Worm (Caenorhabditis elegans): ENCODE measurements around the gene cgt-3.

cgt-3 gene

ce11 chrII:5902139-5902538 is 9.0 kb upstream of the cgt-3 start:
- TF ChIP-seq ztf-23 (GFP tag; IDR thresholded peaks at IDR 0.05), result no peak
- TF ChIP-seq T22C8.4 (GFP tag; IDR thresholded peaks at IDR 0.05), result no peak
- no peak for TF ChIP-seq ref-1 (GFP tag; conservative IDR thresholded peaks at IDR 0.05)
- no peak for TF ChIP-seq klf-2 (GFP tag; conservative IDR thresholded peaks at IDR 0.05)
- no peak for TF ChIP-seq ztf-29 (GFP tag; IDR thresholded peaks at IDR 0.05)
- TF ChIP-seq med-1 (GFP tag; optimal IDR thresholded peaks at IDR 0.05; ENCODE audit: insufficient read depth), result no peak
- TF ChIP-seq tab-1 (GFP tag; IDR thresholded peaks at IDR 0.05), result no peak
- TF ChIP-seq cog-1 (tag; optimal IDR thresholded peaks at IDR 0.05), result no peak
- no peak for TF ChIP-seq flt-1 (GFP tag; IDR thresholded peaks at IDR 0.05)

ce11 chrII:5904252-5904651 is 6.9 kb upstream of the cgt-3 start, which contains the start of gene tsp-18:
TSS of gene tsp-18 (plus strand) at chrII:5904552.
- no peak for TF ChIP-seq cog-1 (tag; optimal IDR thresholded peaks at IDR 0.05)
- no peak for TF ChIP-seq ztf-23 (GFP tag; IDR thresholded peaks at IDR 0.05)
- no peak for TF ChIP-seq flt-1 (GFP tag; IDR thresholded peaks at IDR 0.05)
- TF ChIP-seq med-1 (GFP tag; optimal IDR thresholded peaks at IDR 0.05; ENCODE audit: insufficient read depth), result no peak
- TF ChIP-seq ztf-29 (GFP tag; IDR thresholded peaks at IDR 0.05), result no peak
- TF ChIP-seq tab-1 (GFP tag; IDR thresholded peaks at IDR 0.05), result no peak
- TF ChIP-seq ref-1 (GFP tag; conservative IDR thresholded peaks at IDR 0.05), result no peak
- TF ChIP-seq klf-2 (GFP tag; conservative IDR thresholded peaks at IDR 0.05), result no peak
- no peak for TF ChIP-seq T22C8.4 (GFP tag; IDR thresholded peaks at IDR 0.05)

DNA sequence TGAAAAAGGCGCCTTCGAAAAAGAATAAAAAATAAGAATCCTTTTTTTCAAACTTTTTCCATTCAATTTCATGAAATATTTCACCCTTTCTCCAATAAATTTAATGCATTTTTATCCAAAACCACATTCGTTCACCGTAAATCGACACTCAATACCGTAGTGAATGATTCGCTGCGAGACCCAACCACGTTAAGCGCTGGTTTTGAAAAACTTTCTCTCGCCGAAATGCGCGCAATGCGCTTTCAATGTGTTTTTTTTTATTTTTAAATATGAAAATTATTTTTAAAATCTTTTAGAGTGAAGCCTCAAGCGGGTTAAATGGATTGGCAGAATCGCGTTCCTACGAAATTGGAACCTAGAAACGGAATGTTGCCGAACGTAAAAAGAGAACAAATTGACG is 4.8 kb upstream of the cgt-3 start, which contains the start of gene F59G1.8:
F59G1.8 (plus strand) TSS at position 293 of the 400 bp plus-strand sequence.
- TF ChIP-seq tab-1 (GFP tag; IDR thresholded peaks at IDR 0.05), result no peak
- TF ChIP-seq med-1 (GFP tag; optimal IDR thresholded peaks at IDR 0.05; ENCODE audit: insufficient read depth), result no peak
- no peak for TF ChIP-seq cog-1 (tag; optimal IDR thresholded peaks at IDR 0.05)
- no peak for TF ChIP-seq ref-1 (GFP tag; conservative IDR thresholded peaks at IDR 0.05)
- TF ChIP-seq klf-2 (GFP tag; conservative IDR thresholded peaks at IDR 0.05), result no peak
- no peak for TF ChIP-seq flt-1 (GFP tag; IDR thresholded peaks at IDR 0.05)
- no peak for TF ChIP-seq ztf-29 (GFP tag; IDR thresholded peaks at IDR 0.05)
- TF ChIP-seq T22C8.4 (GFP tag; IDR thresholded peaks at IDR 0.05), result no peak
- no peak for TF ChIP-seq ztf-23 (GFP tag; IDR thresholded peaks at IDR 0.05)

DNA sequence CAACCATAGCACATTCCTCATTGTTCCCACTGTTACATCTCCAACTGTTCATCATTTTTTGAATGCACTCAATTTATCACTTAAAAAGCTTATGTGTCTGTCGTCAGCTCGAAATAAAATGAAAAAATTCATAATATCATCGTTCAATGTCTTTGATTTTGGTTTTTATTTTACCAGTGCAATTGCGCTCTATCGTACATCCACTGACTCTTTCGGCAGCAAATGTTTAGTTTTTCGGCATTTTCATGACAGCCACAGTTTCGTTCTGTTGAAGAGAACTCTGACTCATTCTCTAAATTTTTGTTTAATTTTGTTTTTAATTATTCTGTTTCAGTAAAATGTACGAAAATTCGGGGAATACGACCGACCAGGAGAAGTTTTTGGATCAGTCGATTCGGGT is 3.6 kb upstream of the cgt-3 start, which contains the start of gene vps-35:
vps-35 (plus strand) TSS at position 335 of the 400 bp plus-strand sequence.
- TF ChIP-seq klf-2 (GFP tag; conservative IDR thresholded peaks at IDR 0.05) (no peak; the same call in 1 of the 2 replicates), tab-1 (GFP tag; IDR thresholded peaks at IDR 0.05) (no peak), T22C8.4 (GFP tag; IDR thresholded peaks at IDR 0.05) (no peak), flt-1 (GFP tag; IDR thresholded peaks at IDR 0.05) (no peak), med-1 (GFP tag; optimal IDR thresholded peaks at IDR 0.05; ENCODE audit: insufficient read depth) (no peak), cog-1 (tag; optimal IDR thresholded peaks at IDR 0.05) (no peak), ref-1 (GFP tag; conservative IDR thresholded peaks at IDR 0.05) (no peak), ztf-29 (GFP tag; IDR thresholded peaks at IDR 0.05) (no peak), ztf-23 (GFP tag; IDR thresholded peaks at IDR 0.05) (no peak)

DNA sequence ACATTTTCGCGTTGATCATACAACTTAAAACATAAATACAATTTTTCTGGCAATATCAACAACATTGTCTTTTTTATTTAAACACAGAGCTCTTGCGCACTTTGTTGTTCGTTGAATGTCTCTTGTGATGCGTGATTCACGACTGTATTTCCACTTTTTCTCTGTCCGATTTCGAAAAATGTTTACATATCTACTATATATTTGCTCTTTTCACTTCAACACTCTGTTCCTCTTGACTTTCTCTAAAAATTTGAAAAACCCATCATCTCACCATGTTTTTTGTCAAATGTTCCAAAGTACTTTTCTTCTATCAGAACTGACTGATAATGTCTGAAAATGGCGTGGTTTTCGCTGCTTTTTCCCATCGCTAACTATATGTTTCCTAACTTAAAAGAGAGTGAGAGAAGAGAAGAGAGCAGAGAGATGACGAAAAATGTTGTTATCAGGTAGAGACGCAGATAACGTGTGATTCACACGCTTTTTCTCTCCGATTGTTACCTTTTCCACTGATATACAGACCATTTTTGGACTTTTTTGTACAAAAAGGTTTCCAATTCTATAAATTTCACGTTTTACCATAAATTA is 907 bp downstream of the cgt-3 start:
- TF ChIP-seq klf-2 (GFP tag; conservative IDR thresholded peaks at IDR 0.05) (no peak), med-1 (GFP tag; optimal IDR thresholded peaks at IDR 0.05; ENCODE audit: insufficient read depth) (no peak), flt-1 (GFP tag; IDR thresholded peaks at IDR 0.05) (no peak), ztf-29 (GFP tag; IDR thresholded peaks at IDR 0.05) (no peak), T22C8.4 (GFP tag; IDR thresholded peaks at IDR 0.05) (no peak), ref-1 (GFP tag; conservative IDR thresholded peaks at IDR 0.05) (no peak), tab-1 (GFP tag; IDR thresholded peaks at IDR 0.05) (no peak), cog-1 (tag; optimal IDR thresholded peaks at IDR 0.05) (no peak), ztf-23 (GFP tag; IDR thresholded peaks at IDR 0.05) (no peak)

ce11 chrII:5913897-5914296 is 2.8 kb downstream of the cgt-3 start:
- TF ChIP-seq ref-1 (GFP tag; conservative IDR thresholded peaks at IDR 0.05), result no peak
- TF ChIP-seq flt-1 (GFP tag; IDR thresholded peaks at IDR 0.05), result no peak
- no peak for TF ChIP-seq klf-2 (GFP tag; conservative IDR thresholded peaks at IDR 0.05)
- TF ChIP-seq ztf-23 (GFP tag; IDR thresholded peaks at IDR 0.05), result no peak
- TF ChIP-seq ztf-29 (GFP tag; IDR thresholded peaks at IDR 0.05), result no peak
- TF ChIP-seq med-1 (GFP tag; optimal IDR thresholded peaks at IDR 0.05; ENCODE audit: insufficient read depth), result no peak
- no peak for TF ChIP-seq T22C8.4 (GFP tag; IDR thresholded peaks at IDR 0.05)
- no peak for TF ChIP-seq tab-1 (GFP tag; IDR thresholded peaks at IDR 0.05)
- no peak for TF ChIP-seq cog-1 (tag; optimal IDR thresholded peaks at IDR 0.05)

DNA sequence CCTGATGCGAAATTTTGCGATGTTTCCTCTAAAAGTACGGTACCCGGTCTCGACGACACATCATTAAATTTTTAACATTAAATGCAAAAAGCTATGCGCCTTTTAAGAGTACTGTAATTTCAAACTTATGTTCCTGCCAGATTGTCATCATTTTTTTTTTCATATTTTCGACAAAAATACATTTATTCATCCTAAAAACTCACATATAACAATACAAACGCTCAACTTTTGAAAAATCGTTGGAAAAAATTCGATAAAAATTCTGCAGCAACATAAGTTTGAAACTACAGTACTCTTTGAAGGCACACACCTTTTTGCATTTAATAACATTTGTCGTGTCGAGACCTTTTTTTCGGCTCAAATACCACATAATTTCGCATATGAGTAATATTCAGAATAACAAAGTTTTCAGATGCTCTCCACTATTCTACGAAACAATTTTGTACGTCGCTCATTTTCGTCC is 5.9 kb downstream of the cgt-3 start, which contains the start of gene frh-1:
frh-1 (plus strand) TSS at position 413 of the 463 bp plus-strand sequence.
- TF ChIP-seq cog-1 (tag; optimal IDR thresholded peaks at IDR 0.05) (no peak), med-1 (GFP tag; optimal IDR thresholded peaks at IDR 0.05; ENCODE audit: insufficient read depth) (no peak), T22C8.4 (GFP tag; IDR thresholded peaks at IDR 0.05) (no peak), ref-1 (GFP tag; conservative IDR thresholded peaks at IDR 0.05) (no peak), ztf-29 (GFP tag; IDR thresholded peaks at IDR 0.05) (no peak), ztf-23 (GFP tag; IDR thresholded peaks at IDR 0.05) (no peak), tab-1 (GFP tag; IDR thresholded peaks at IDR 0.05) (no peak), klf-2 (GFP tag; conservative IDR thresholded peaks at IDR 0.05) (no peak)

ce11 chrII:5918149-5918697 is 7.1 kb downstream of the cgt-3 start, which contains the start of gene ptp-2:
TSS of gene ptp-2 (plus strand) at chrII:5918647.
- TF ChIP-seq med-1 (GFP tag; optimal IDR thresholded peaks at IDR 0.05; ENCODE audit: insufficient read depth) (no peak), flt-1 (GFP tag; IDR thresholded peaks at IDR 0.05) (0 out of 2 replicates have a peak, but pooled peaks have one; percentile 27)

ce11 chrII:5921620-5922019 is 10.5 kb downstream of the cgt-3 start, which contains the start of gene vrk-1:
TSS of gene vrk-1 (plus strand) at chrII:5921967.
- TF ChIP-seq med-1 (GFP tag; optimal IDR thresholded peaks at IDR 0.05; ENCODE audit: insufficient read depth), result no peak
- TF ChIP-seq klf-2 (GFP tag; conservative IDR thresholded peaks at IDR 0.05), result no peak
- no peak for TF ChIP-seq ztf-23 (GFP tag; IDR thresholded peaks at IDR 0.05)
- no peak for TF ChIP-seq ztf-29 (GFP tag; IDR thresholded peaks at IDR 0.05)
- TF ChIP-seq ref-1 (GFP tag; conservative IDR thresholded peaks at IDR 0.05), result no peak
- TF ChIP-seq cog-1 (tag; optimal IDR thresholded peaks at IDR 0.05), result no peak
- no peak for TF ChIP-seq flt-1 (GFP tag; IDR thresholded peaks at IDR 0.05)
- no peak for TF ChIP-seq tab-1 (GFP tag; IDR thresholded peaks at IDR 0.05)
